Fruit fly (Drosophila melanogaster): ENCODE measurements around the gene CG11779.

- TF ChIP-seq Hr78 (GFP tag; optimal IDR thresholded peaks at IDR 0.05) (no peak), fd64A (GFP tag; optimal IDR thresholded peaks at IDR 0.05) (no peak), CG12744 (GFP tag; optimal IDR thresholded peaks at IDR 0.05) (no peak), Opbp (GFP tag; IDR thresholded peaks at IDR 0.05; ENCODE audit: partially characterized antibody) (no peak), Xrp1 (GFP tag; IDR thresholded peaks at IDR 0.05) (no peak), fru (optimal IDR thresholded peaks at IDR 0.05) (no peak), nmo (GFP tag; optimal IDR thresholded peaks at IDR 0.05) (no peak), Dfd (GFP tag; optimal IDR thresholded peaks at IDR 0.05) (no peak), CTCF (GFP tag; optimal IDR thresholded peaks at IDR 0.05) (no peak), dysf (GFP tag; IDR thresholded peaks at IDR 0.05) (no peak), CG6175 (GFP tag; IDR thresholded peaks at IDR 0.05) (no peak)
These were observed 30.3 kb upstream of the CG11779 start for dm6 chr3R:19190020-19190419.

Measured in whole organism, embryonic.